Worm (Caenorhabditis elegans): Measurements from ENCODE around the gene F40G9.18.

ce11 chrIII:182080-182479, 12.7 kb upstream of the F40G9.18 start, which contains the start of gene F40G9.15:
- TF ChIP-seq cog-1 (tag; optimal IDR thresholded peaks at IDR 0.05) (no peak), ztf-23 (GFP tag; IDR thresholded peaks at IDR 0.05) (no peak), flt-1 (GFP tag; IDR thresholded peaks at IDR 0.05) (no peak), T22C8.4 (GFP tag; IDR thresholded peaks at IDR 0.05) (no peak)

Measured in whole organism, midembryonic.